Worm (Caenorhabditis elegans): ENCODE data around the gene T24B8.4.

ce11 chrII:9041306-9041705 is 29.3 kb downstream of the T24B8.4 start, which contains the start of gene F37B12.3:
- no peak for TF ChIP-seq nhr-237 (tag; optimal IDR thresholded peaks at IDR 0.05)
- no peak for TF ChIP-seq nhr-12 (tag; optimal IDR thresholded peaks at IDR 0.05)
- no peak for TF ChIP-seq unc-62 (GFP tag; optimal IDR thresholded peaks at IDR 0.05)
- no peak for TF ChIP-seq unc-39 (tag; optimal IDR thresholded peaks at IDR 0.05)
- no peak for TF ChIP-seq zip-8 (tag; optimal IDR thresholded peaks at IDR 0.05)
- no peak for TF ChIP-seq snpc-4 (tag; optimal IDR thresholded peaks at IDR 0.05)

Measured in whole organism, mixed stage, embryonic.